Fruit fly (Drosophila melanogaster): Measurements from ENCODE around the gene Daxx.

- no peak for TF ChIP-seq Myc (optimal IDR thresholded peaks at IDR 0.05)
- no peak for TF ChIP-seq h (optimal IDR thresholded peaks at IDR 0.05)
- TF ChIP-seq insv (optimal IDR thresholded peaks at IDR 0.05), result no peak
- no peak for TF ChIP-seq psq (optimal IDR thresholded peaks at IDR 0.05)
- no peak for TF ChIP-seq ttk (optimal IDR thresholded peaks at IDR 0.05)
Observed at dm6 chr2L:6476753-6477152, 4.0 kb upstream of the Daxx start, which contains the start of gene CG9536.

Measured in Kc167 (cell line).